Fruit fly (Drosophila melanogaster) whole organism, prepupa: ENCODE data around the gene CG31321.

Source experiments
- Blimp-1 ChIP-seq: fragments of 200-800 bp; sonication (Bioruptor generic); optimal IDR thresholded peaks from 3 replicates; lab custom pipeline; 2017; ENCODE audit warnings: missing biosample characterization, missing genetic modification characterization, mild to moderate bottlenecking, moderate library complexity, missing genetic modification reagents
- CG10631 ChIP-seq: fragments of 200-800 bp; sonication (Bioruptor generic); optimal IDR thresholded peaks from 2 replicates; lab custom pipeline; 2016; ENCODE audit warnings: missing biosample characterization, missing genetic modification characterization
- CG10669 ChIP-seq: fragments of 200-800 bp; sonication (Bioruptor generic); optimal IDR thresholded peaks from 3 replicates; lab custom pipeline; 2018; ENCODE audit warnings: missing biosample characterization, mild to moderate bottlenecking, missing genetic modification characterization, moderate library complexity
- CG11902 ChIP-seq: fragments of 200-800 bp; sonication (Bioruptor generic); optimal IDR thresholded peaks from 3 replicates; lab custom pipeline; 2016; ENCODE audit warnings: missing biosample characterization, missing genetic modification characterization
- CG16779 ChIP-seq: fragments of 200-800 bp; sonication (Bioruptor generic); optimal IDR thresholded peaks from 3 replicates; lab custom pipeline; 2017; ENCODE audit warnings: missing biosample characterization, mild to moderate bottlenecking, missing genetic modification characterization
- CG31627 ChIP-seq: fragments of 200-800 bp; sonication (Bioruptor generic); optimal IDR thresholded peaks from 3 replicates; lab custom pipeline; 2016; ENCODE audit warnings: missing biosample characterization, missing genetic modification characterization
- CG32006 ChIP-seq: fragments of 200-800 bp; sonication (Bioruptor generic); optimal IDR thresholded peaks from 3 replicates; lab custom pipeline; 2017; ENCODE audit warnings: missing biosample characterization, mild to moderate bottlenecking, missing genetic modification characterization
- CG34406 ChIP-seq: fragments of 200-800 bp; sonication (Bioruptor generic); optimal IDR thresholded peaks from 3 replicates; lab custom pipeline; 2016; ENCODE audit warnings: missing biosample characterization, missing genetic modification characterization
- CG4318 ChIP-seq: fragments of 200-800 bp; sonication (Bioruptor generic); optimal IDR thresholded peaks from 3 replicates; lab custom pipeline; 2017; ENCODE audit warnings: missing biosample characterization, mild to moderate bottlenecking, missing genetic modification characterization
- CG6163 ChIP-seq: fragments of 200-800 bp; sonication (Bioruptor generic); IDR thresholded peaks from 3 replicates; pipeline ENCODE4 v1.3.6; 2022; ENCODE audit warnings: missing biosample characterization, missing genetic modification characterization
- CG6276 ChIP-seq: fragments of 200-800 bp; sonication (Bioruptor generic); optimal IDR thresholded peaks from 2 replicates; lab custom pipeline; 2017; ENCODE audit warnings: missing biosample characterization, mild to moderate bottlenecking, missing genetic modification characterization
- CG6792 ChIP-seq: fragments of 200-800 bp; sonication (Bioruptor generic); optimal IDR thresholded peaks from 3 replicates; lab custom pipeline; 2016; ENCODE audit warnings: missing biosample characterization, missing genetic modification characterization
- CG6808 ChIP-seq: fragments of 200-800 bp; sonication (Bioruptor generic); optimal IDR thresholded peaks from 3 replicates; lab custom pipeline; 2017; ENCODE audit warnings: missing biosample characterization, missing genetic modification characterization, mild to moderate bottlenecking, moderate library complexity, missing genetic modification reagents
- CG6854 ChIP-seq: fragments of 200-800 bp; sonication (Bioruptor generic); optimal IDR thresholded peaks from 2 replicates; lab custom pipeline; 2017; ENCODE audit warnings: missing biosample characterization, mild to moderate bottlenecking, missing genetic modification characterization
- CG8319 ChIP-seq: fragments of 200-800 bp; sonication (Bioruptor generic); optimal IDR thresholded peaks from 3 replicates; lab custom pipeline; 2016; ENCODE audit warnings: missing biosample characterization, missing genetic modification characterization
- CG8632 ChIP-seq: fragments of 200-800 bp; sonication (Bioruptor generic); optimal IDR thresholded peaks from 3 replicates; lab custom pipeline; 2016; ENCODE audit warnings: missing biosample characterization, missing genetic modification characterization
- CG9139 ChIP-seq: fragments of 200-800 bp; sonication (Bioruptor generic); optimal IDR thresholded peaks from 3 replicates; lab custom pipeline; 2017; ENCODE audit warnings: missing biosample characterization, mild to moderate bottlenecking, missing genetic modification characterization
- Eip78C ChIP-seq: fragments of 200-800 bp; sonication (Bioruptor generic); peaks from one replicate; lab custom pipeline; 2016; ENCODE audit warnings: missing biosample characterization, missing genetic modification characterization
- Eip93F ChIP-seq: fragments of 200-800 bp; sonication (Bioruptor generic); optimal IDR thresholded peaks from 2 replicates; lab custom pipeline; 2016; ENCODE audit warnings: missing biosample characterization, mild to moderate bottlenecking, missing genetic modification characterization
- Ets21C ChIP-seq: fragments of 200-800 bp; sonication (Bioruptor generic); optimal IDR thresholded peaks from 3 replicates; lab custom pipeline; 2016; ENCODE audit warnings: missing biosample characterization, missing genetic modification characterization
- Gug ChIP-seq: fragments of 200-800 bp; sonication (Bioruptor generic); IDR thresholded peaks from 2 replicates; pipeline ENCODE4 v1.3.6; 2022; ENCODE audit warnings: missing biosample characterization, missing genetic modification characterization
- Hr38 ChIP-seq: sonication (Bioruptor generic); optimal IDR thresholded peaks from 2 replicates; lab custom pipeline; 2016; ENCODE audit warnings: missing biosample characterization, missing genetic modification characterization
- Hr39 ChIP-seq: fragments of 200-800 bp; sonication (Bioruptor generic); optimal IDR thresholded peaks from 2 replicates; lab custom pipeline; 2016; ENCODE audit warnings: missing biosample characterization, missing genetic modification characterization
- Lpt ChIP-seq: fragments of 200-800 bp; sonication (Bioruptor generic); optimal IDR thresholded peaks from 3 replicates; lab custom pipeline; 2016; ENCODE audit warnings: missing biosample characterization, missing genetic modification characterization
- Met ChIP-seq: fragments of 200-800 bp; sonication (Bioruptor generic); optimal IDR thresholded peaks from 3 replicates; lab custom pipeline; 2016; ENCODE audit warnings: missing biosample characterization, missing genetic modification characterization
- Smox ChIP-seq: fragments of 200-800 bp; sonication (Bioruptor generic); optimal IDR thresholded peaks from 3 replicates; lab custom pipeline; 2016; ENCODE audit warnings: missing biosample characterization, missing genetic modification characterization
- Sox102F ChIP-seq: fragments of 200-800 bp; sonication (Bioruptor generic); optimal IDR thresholded peaks from 2 replicates; lab custom pipeline; 2016; ENCODE audit warnings: missing biosample characterization, mild to moderate bottlenecking, missing genetic modification characterization
- Sox14 ChIP-seq: fragments of 200-800 bp; sonication (Bioruptor generic); optimal IDR thresholded peaks from 3 replicates; lab custom pipeline; 2016; ENCODE audit warnings: missing biosample characterization, missing genetic modification characterization
- achi ChIP-seq: fragments of 200-800 bp; sonication (Bioruptor generic); optimal IDR thresholded peaks from 3 replicates; lab custom pipeline; 2016; ENCODE audit warnings: missing biosample characterization, missing genetic modification characterization
- cyc ChIP-seq: fragments of 200-800 bp; sonication (Bioruptor generic); optimal IDR thresholded peaks from 3 replicates; lab custom pipeline; 2016; ENCODE audit warnings: missing biosample characterization, missing genetic modification characterization
- dac ChIP-seq: fragments of 200-800 bp; sonication (Bioruptor generic); optimal IDR thresholded peaks from 2 replicates; lab custom pipeline; 2017; ENCODE audit warnings: missing biosample characterization, mild to moderate bottlenecking, missing genetic modification characterization
- dsx ChIP-seq: fragments of 200-800 bp; optimal IDR thresholded peaks from 3 replicates; lab custom pipeline; 2019; ENCODE audit warnings: missing biosample characterization, mild to moderate bottlenecking, missing genetic modification characterization, moderate library complexity; ENCODE audit not compliant: poor library complexity, severe bottlenecking
- eg ChIP-seq: fragments of 200-800 bp; sonication (Bioruptor generic); IDR thresholded peaks from 3 replicates; pipeline ENCODE4 v1.3.6; 2022; ENCODE audit warnings: missing biosample characterization, missing genetic modification characterization
- esn ChIP-seq: fragments of 200-800 bp; sonication (Bioruptor generic); optimal IDR thresholded peaks from 2 replicates; lab custom pipeline; 2016; ENCODE audit warnings: missing biosample characterization, mild to moderate bottlenecking, missing genetic modification characterization, moderate library complexity
- fd59A ChIP-seq: fragments of 200-800 bp; sonication (Bioruptor generic); optimal IDR thresholded peaks from 2 replicates; lab custom pipeline; 2017; ENCODE audit warnings: missing biosample characterization, mild to moderate bottlenecking, missing genetic modification characterization, missing genetic modification reagents
- fd85E ChIP-seq: fragments of 200-800 bp; sonication (Bioruptor generic); optimal IDR thresholded peaks from 3 replicates; lab custom pipeline; 2016; ENCODE audit warnings: missing biosample characterization, missing genetic modification characterization
- net ChIP-seq: fragments of 200-800 bp; sonication (Bioruptor generic); optimal IDR thresholded peaks from 3 replicates; lab custom pipeline; 2016; ENCODE audit warnings: missing biosample characterization, missing genetic modification characterization
- pdm3 ChIP-seq: fragments of 200-800 bp; sonication (Bioruptor generic); optimal IDR thresholded peaks from 3 replicates; lab custom pipeline; 2016; ENCODE audit warnings: missing biosample characterization, missing genetic modification characterization
- salr ChIP-seq, 2 experiments: fragments of 200-800 bp; sonication (Bioruptor generic); optimal IDR thresholded peaks; 3 replicates each; lab custom pipeline; 2016 to 2018; ENCODE audit warnings: missing biosample characterization in 2 of 2, missing genetic modification characterization in 2 of 2, mild to moderate bottlenecking in 1 of 2
- spab ChIP-seq: fragments of 200-800 bp; sonication (Bioruptor generic); optimal IDR thresholded peaks from 2 replicates; lab custom pipeline; 2017; ENCODE audit warnings: missing biosample characterization, mild to moderate bottlenecking, missing genetic modification characterization, missing genetic modification reagents
- ss ChIP-seq, 2 experiments: fragments of 200-800 bp; sonication (Bioruptor generic); optimal IDR thresholded peaks; 2 replicates in 1 of 2; 3 replicates in 1 of 2; lab custom pipeline; 2017 to 2018; ENCODE audit warnings: mild to moderate bottlenecking in 2 of 2, missing biosample characterization in 2 of 2, missing genetic modification characterization in 2 of 2, moderate library complexity in 1 of 2
- topi ChIP-seq: fragments of 200-800 bp; sonication (Bioruptor generic); optimal IDR thresholded peaks from 3 replicates; lab custom pipeline; 2016; ENCODE audit warnings: missing biosample characterization, missing genetic modification characterization
- vri ChIP-seq: fragments of 200-800 bp; sonication (Bioruptor generic); optimal IDR thresholded peaks from 3 replicates; lab custom pipeline; 2016; ENCODE audit warnings: missing biosample characterization, mild to moderate bottlenecking, missing genetic modification characterization

Gene CG31321

DNA sequence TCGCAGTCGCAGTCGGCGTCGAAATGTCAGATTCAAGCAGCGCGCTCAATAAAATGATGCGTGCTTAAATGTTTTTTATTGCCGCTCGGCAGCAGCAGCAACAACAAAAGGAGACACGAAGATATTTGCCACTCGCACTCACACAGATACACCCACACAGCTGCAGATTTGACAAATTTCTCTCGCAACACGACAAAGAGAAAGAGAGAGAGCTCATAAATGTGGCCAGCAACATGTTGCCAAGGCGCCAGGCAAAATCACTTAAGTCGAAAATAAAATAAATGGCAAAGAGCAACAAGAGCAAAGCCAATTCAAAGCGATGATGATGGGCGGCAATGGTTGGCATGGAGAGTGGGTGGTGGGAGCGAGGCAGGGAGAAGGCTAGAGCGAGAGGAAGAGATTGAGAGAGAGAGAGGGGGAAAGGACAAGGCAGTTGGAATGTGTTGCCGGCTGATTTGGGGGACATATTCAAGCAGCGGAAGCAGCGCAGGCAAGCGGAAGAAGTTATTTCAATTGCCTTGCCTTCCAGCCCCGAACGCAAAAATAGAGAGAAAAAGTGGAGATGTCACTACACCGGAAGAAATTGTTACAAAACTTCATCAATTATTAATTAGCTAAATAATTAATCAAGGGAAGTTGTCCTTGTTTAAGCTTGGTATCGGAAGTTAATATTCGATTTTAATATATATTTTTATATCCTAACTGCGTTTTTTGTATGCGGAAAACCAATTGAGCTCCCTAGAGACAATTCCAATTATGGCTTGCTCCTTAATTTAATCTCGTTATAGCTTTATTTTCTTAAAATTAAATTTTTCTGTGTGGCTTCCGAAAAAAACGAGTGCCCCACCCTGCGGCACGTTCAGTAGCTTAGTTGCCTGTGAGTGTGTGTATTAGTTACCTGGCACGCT is 36.9 kb downstream of the CG31321 start (continued):
- TF ChIP-seq Met (peak; percentile 44), salr (GFP tag; optimal IDR thresholded peaks at IDR 0.05; lab: Kevin White, UChicago) (peak in 1 of 2 experiments; percentile 51)
- TF ChIP-seq, all 60 proteins: peak for 37

dm6 chr3R:14348480-14348879 is 38.3 kb downstream of the CG31321 start:
- TF ChIP-seq CG8632 (no peak), Eip78C (GFP tag; lab: Kevin White, UChicago) (peak; percentile 67)
- TF ChIP-seq, all 60 proteins: peak for 1

dm6 chr3R:14351418-14351817 is 41.3 kb downstream of the CG31321 start:
- TF ChIP-seq Eip78C (GFP tag; lab: Kevin White, UChicago), result peak; percentile 48
- no peak for TF ChIP-seq cyc (GFP tag; lab: Kevin White, UChicago)
- TF ChIP-seq fd85E (GFP tag; lab: Kevin White, UChicago), result no peak
- TF ChIP-seq topi, result peak; percentile 5
- peak; percentile 20 for TF ChIP-seq Met

dm6 chr3R:14353733-14354152 is 43.6 kb downstream of the CG31321 start:
- TF ChIP-seq CG16779 (tag; lab: Kevin White, UChicago) (peak; percentile 79), vri (GFP tag; lab: Kevin White, UChicago) (peak; percentile 28), Sox14 (GFP tag; lab: Kevin White, UChicago) (peak; percentile 63), cyc (GFP tag; lab: Kevin White, UChicago) (peak; percentile 83), CG6792 (GFP tag; lab: Kevin White, UChicago) (peak; percentile 90), CG11902 (GFP tag; lab: Kevin White, UChicago) (peak; percentile 81), CG10631 (GFP tag; lab: Kevin White, UChicago) (peak; percentile 88), CG6276 (GFP tag; lab: Kevin White, UChicago) (peak; percentile 87), eg (GFP tag; lab: Robert Waterston, UW) (peak; percentile 84), Smox (GFP tag; lab: Kevin White, UChicago) (peak; percentile 66), CG6163 (GFP tag; lab: Robert Waterston, UW) (peak; percentile 81), esn (GFP tag; lab: Kevin White, UChicago) (peak; percentile 83), dsx (GFP tag; lab: Kevin White, UChicago) (peak; percentile 82), salr (GFP tag; optimal IDR thresholded peaks at IDR 0.05; lab: Kevin White, UChicago) (peak; percentile 52 to 73), CG6808 (peak; percentile 91), CG31627 (GFP tag; lab: Kevin White, UChicago) (peak; percentile 64), dac (GFP tag; lab: Kevin White, UChicago) (peak; percentile 77), Blimp-1 (peak; percentile 86), Sox102F (GFP tag; lab: Kevin White, UChicago) (peak; percentile 61), Ets21C (GFP tag; lab: Kevin White, UChicago) (peak; percentile 56), CG32006 (GFP tag; lab: Kevin White, UChicago) (peak; percentile 91), ss (GFP tag; optimal IDR thresholded peaks at IDR 0.05; lab: Kevin White, UChicago) (peak; percentile 69 to 90), achi (GFP tag; lab: Kevin White, UChicago) (peak; percentile 87), Lpt (peak; percentile 84), Gug (peak; percentile 83), pdm3 (GFP tag; lab: Kevin White, UChicago) (peak; percentile 56), Hr38 (no peak), net (peak; percentile 80), CG6854 (peak; percentile 88), CG9139 (GFP tag; lab: Kevin White, UChicago) (peak; percentile 84), Hr39 (GFP tag; lab: Kevin White, UChicago) (peak; percentile 52), CG10669 (GFP tag; lab: Kevin White, UChicago) (peak; percentile 92), CG4318 (GFP tag; lab: Kevin White, UChicago) (peak; percentile 80), CG34406 (GFP tag; lab: Kevin White, UChicago) (peak; percentile 89), spab (GFP tag; lab: Kevin White, UChicago) (peak; percentile 92), CG8319 (GFP tag; lab: Kevin White, UChicago) (peak; percentile 84), Eip78C (GFP tag; lab: Kevin White, UChicago) (peak; percentile 90), Eip93F (no peak), fd59A (GFP tag; lab: Kevin White, UChicago) (peak; percentile 71)
